Fruit fly (Drosophila melanogaster): ENCODE results near the gene Grp170.

Grp170 gene

dm6 chrX:2274704-2275199, at the start of gene Grp170:
Gene Grp170, minus strand, starts transcription at chrX:2275068.
- no peak for TF ChIP-seq CG8478 (optimal IDR thresholded peaks at IDR 0.05)
- no peak for TF ChIP-seq CTCF (optimal IDR thresholded peaks at IDR 0.05)

- TF ChIP-seq CTCF (optimal IDR thresholded peaks at IDR 0.05) (no peak), CG8478 (optimal IDR thresholded peaks at IDR 0.05) (no peak)
These were observed 48.9 kb upstream of the Grp170 start for dm6 chrX:2323661-2324293.

- TF ChIP-seq CG8478 (optimal IDR thresholded peaks at IDR 0.05): no peak
- TF ChIP-seq CTCF (optimal IDR thresholded peaks at IDR 0.05): no peak
These were observed 47.2 kb upstream of the Grp170 start for dm6 chrX:2321900-2322555.

dm6 chrX:2320892-2321291, 46.0 kb upstream of the Grp170 start:
- TF ChIP-seq CTCF (optimal IDR thresholded peaks at IDR 0.05) (no peak), CG8478 (optimal IDR thresholded peaks at IDR 0.05) (no peak)

DNA sequence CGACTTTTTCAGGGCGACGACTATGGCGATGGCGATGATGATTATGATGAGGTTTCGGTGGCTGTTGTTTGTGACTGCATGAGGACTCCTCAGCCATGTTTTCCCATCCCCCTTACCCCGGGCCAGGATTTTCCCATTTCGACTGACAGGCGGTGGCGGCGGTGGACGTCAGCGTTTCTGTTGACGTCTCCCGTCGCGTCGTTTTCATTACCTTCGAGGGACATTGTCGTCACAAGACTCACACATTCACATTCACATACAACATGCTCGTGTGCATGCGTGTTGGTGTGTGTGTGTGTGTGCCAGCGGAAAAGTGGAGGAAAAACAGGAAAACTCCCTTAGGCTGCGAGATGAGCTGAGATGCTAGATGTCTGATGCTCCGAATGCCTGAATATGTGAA, 44.9 kb upstream of the Grp170 start:
- TF ChIP-seq CG8478 (optimal IDR thresholded peaks at IDR 0.05) (no peak), CTCF (optimal IDR thresholded peaks at IDR 0.05) (no peak)

DNA sequence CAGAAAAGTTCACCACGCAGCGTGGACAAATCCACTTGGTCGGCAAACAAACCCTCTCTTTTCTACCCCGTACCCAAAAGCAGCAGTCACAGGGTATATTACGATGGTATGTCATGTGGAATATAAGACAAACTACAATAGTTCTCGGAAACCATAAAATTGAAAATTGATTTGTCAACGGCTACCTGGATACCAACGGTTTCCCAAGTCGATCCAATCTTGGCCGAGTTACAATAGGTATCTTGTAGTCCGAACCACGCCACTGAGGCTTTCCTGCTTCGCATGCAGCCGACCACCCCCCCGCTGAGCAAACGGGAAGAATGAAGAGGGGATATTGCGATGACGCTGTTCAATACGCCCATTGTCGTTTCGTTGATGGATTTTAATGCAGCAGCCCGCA, 43.5 kb upstream of the Grp170 start:
- no peak for TF ChIP-seq CG8478 (optimal IDR thresholded peaks at IDR 0.05)
- no peak for TF ChIP-seq CTCF (optimal IDR thresholded peaks at IDR 0.05)

- TF ChIP-seq CG8478 (optimal IDR thresholded peaks at IDR 0.05) (no peak), CTCF (optimal IDR thresholded peaks at IDR 0.05) (no peak)
These were observed 42.5 kb upstream of the Grp170 start for dm6 chrX:2317347-2317832.

dm6 chrX:2308403-2308965, 33.6 kb upstream of the Grp170 start:
- no peak for TF ChIP-seq CG8478 (optimal IDR thresholded peaks at IDR 0.05)
- no peak for TF ChIP-seq CTCF (optimal IDR thresholded peaks at IDR 0.05)

- no peak for TF ChIP-seq CTCF (optimal IDR thresholded peaks at IDR 0.05)
- no peak for TF ChIP-seq CG8478 (optimal IDR thresholded peaks at IDR 0.05)
These were observed 32.7 kb upstream of the Grp170 start for dm6 chrX:2307564-2307963.

- TF ChIP-seq CTCF (optimal IDR thresholded peaks at IDR 0.05): no peak
- no peak for TF ChIP-seq CG8478 (optimal IDR thresholded peaks at IDR 0.05)
These were observed 31.9 kb upstream of the Grp170 start for dm6 chrX:2306760-2307159.

DNA sequence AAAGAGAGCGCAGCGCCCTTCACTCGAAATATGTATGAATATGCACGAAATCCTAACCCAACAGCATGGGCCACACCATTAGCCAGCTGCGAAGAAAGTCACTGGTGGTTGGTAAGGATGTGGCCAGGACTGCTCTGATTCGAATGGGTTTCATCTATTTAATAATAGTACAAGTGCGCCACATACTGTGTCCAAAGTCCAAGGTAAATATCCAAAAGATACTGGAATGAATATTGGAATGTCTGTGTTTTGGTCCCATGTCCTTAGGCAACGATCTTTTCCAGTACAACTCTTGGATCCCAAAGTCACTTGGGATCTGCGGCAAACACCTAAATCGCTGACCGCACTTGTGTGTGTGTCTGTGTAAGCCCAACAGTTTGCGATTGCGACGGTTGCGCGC, 31.4 kb upstream of the Grp170 start:
- TF ChIP-seq CG8478 (optimal IDR thresholded peaks at IDR 0.05): no peak
- TF ChIP-seq CTCF (optimal IDR thresholded peaks at IDR 0.05): no peak

dm6 chrX:2305842-2306300, 31.0 kb upstream of the Grp170 start:
- TF ChIP-seq CTCF (optimal IDR thresholded peaks at IDR 0.05) (no peak), CG8478 (optimal IDR thresholded peaks at IDR 0.05) (no peak)

DNA sequence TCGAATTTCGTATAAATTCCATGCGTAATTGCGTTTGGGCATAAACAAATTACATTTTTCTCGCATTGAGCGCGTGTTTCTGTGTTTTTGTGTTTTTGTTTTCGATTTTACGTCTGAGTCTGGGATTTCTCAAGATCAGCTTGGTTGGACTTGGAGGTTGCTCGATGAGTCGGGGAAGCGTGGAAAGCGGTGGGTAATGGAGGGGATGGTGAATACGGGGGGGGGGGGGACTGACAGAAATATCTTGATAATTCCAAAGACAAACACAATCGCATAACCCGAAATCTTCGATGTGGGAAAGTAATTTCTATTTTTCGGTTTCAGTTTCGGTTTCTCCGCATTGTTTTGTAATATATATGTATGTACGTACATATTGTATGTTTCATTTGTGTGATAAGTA, 30.4 kb upstream of the Grp170 start:
- TF ChIP-seq CTCF (optimal IDR thresholded peaks at IDR 0.05) (no peak), CG8478 (optimal IDR thresholded peaks at IDR 0.05) (no peak)

DNA sequence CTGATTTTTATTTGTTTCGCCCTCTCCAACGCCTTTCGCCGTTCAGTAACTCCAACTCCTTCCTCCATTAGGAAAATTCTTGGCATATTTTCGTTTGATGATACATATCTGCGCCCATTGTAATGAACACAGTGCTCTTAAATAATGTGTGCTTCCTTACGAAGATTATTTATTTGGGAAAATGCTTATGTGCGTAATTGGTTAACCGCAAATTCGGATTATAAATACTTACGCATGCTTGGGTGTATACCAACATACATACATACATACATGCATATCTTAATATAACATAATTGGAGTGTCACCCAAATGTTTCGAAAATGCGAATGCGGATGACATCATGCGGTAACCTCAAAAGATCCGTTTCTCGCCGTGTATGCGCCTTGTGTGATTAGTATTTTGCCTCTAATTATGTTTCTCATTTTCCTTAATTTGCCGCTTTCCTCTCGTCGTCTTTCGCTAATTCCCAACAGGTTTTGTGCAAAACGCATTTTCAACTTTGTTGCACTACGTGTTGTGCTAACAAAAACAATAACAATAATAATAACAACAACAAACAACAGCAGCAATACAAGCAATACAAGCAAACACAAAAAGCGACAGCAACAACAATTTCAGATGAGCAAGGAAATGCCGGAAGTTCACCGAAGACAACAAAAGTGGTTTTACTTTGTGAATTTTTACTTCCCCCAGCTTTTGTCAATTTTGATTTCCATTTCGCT, 29.8 kb upstream of the Grp170 start:
- no peak for TF ChIP-seq CTCF (optimal IDR thresholded peaks at IDR 0.05)
- no peak for TF ChIP-seq CG8478 (optimal IDR thresholded peaks at IDR 0.05)

- no peak for TF ChIP-seq CG8478 (optimal IDR thresholded peaks at IDR 0.05)
- TF ChIP-seq CTCF (optimal IDR thresholded peaks at IDR 0.05): no peak
These were observed 29.1 kb upstream of the Grp170 start for dm6 chrX:2303771-2304513.
